Worm (Caenorhabditis elegans) whole organism, young adult: ENCODE results near the gene grl-31.
A peak's percentile ranks its signal among the peaks of the same experiment; 100 is the strongest.

ENCODE experiments used
- C17E4.6 ChIP-seq: fragments of 200-800 bp; sonication (Bioruptor generic); IDR thresholded peaks from 2 replicates; pipeline ENCODE4 v1.3.6; 2022; ENCODE audit warnings: missing genetic modification reagents, missing genetic modification characterization, missing compliant biosample characterization
- F23B12.7 ChIP-seq: sonication (generic microtip); optimal IDR thresholded peaks from 2 replicates; lab custom pipeline; 2017; ENCODE audit warnings: missing genetic modification characterization, mild to moderate bottlenecking, missing compliant biosample characterization, antibody characterized with exemption, moderate library complexity; ENCODE audit not compliant: insufficient read depth
- F39B2.1 ChIP-seq: fragments of 200-800 bp; sonication (Bioruptor generic); IDR thresholded peaks from 2 replicates; pipeline ENCODE4 v1.3.6; 2022; ENCODE audit warnings: missing genetic modification reagents, missing genetic modification characterization, missing compliant biosample characterization
- F57C9.4 ChIP-seq: sonication (generic microtip); optimal IDR thresholded peaks from 2 replicates; lab custom pipeline; 2017; ENCODE audit warnings: mild to moderate bottlenecking, missing genetic modification characterization, missing compliant biosample characterization
- Y53F4B.3 ChIP-seq: fragments of 200-800 bp; sonication (Bioruptor generic); IDR thresholded peaks from 2 replicates; pipeline ENCODE4 v1.3.6; 2022; ENCODE audit warnings: missing genetic modification reagents, missing genetic modification characterization, missing compliant biosample characterization
- cebp-1 ChIP-seq, 2 experiments: fragments of 200-800 bp in 1 of 2; sonication (Bioruptor generic) in 1 of 2; sonication (generic microtip) in 1 of 2; IDR thresholded peaks in 1 of 2; optimal IDR thresholded peaks in 1 of 2; 2 replicates each; pipeline versions ENCODE4 v1.3.6 to Lab custom; 2017 to 2022; ENCODE audit warnings: missing compliant biosample characterization in 2 of 2, missing genetic modification characterization in 2 of 2, mild to moderate bottlenecking in 1 of 2, missing genetic modification reagents in 1 of 2, moderate library complexity in 1 of 2
- cebp-2 ChIP-seq: fragments of 200-800 bp; sonication (Bioruptor generic); IDR thresholded peaks from 2 replicates; pipeline ENCODE4 v1.3.6; 2022; ENCODE audit warnings: missing genetic modification characterization, missing compliant biosample characterization
- ceh-58 ChIP-seq: fragments of 200-800 bp; sonication (Bioruptor generic); IDR thresholded peaks from 2 replicates; pipeline ENCODE4 v1.3.6; 2022; ENCODE audit warnings: missing genetic modification characterization, missing compliant biosample characterization
- dox-1 ChIP-seq: fragments of 200-800 bp; sonication (Bioruptor generic); IDR thresholded peaks from 2 replicates; pipeline ENCODE4 v1.3.6; 2022; ENCODE audit warnings: missing genetic modification reagents, missing genetic modification characterization, missing compliant biosample characterization
- ets-4 ChIP-seq: fragments of 200-800 bp; sonication (Bioruptor generic); optimal IDR thresholded peaks from 2 replicates; lab custom pipeline; 2018; ENCODE audit warnings: mild to moderate bottlenecking, missing genetic modification characterization, missing compliant biosample characterization
- fkh-3 ChIP-seq: sonication (generic microtip); optimal IDR thresholded peaks from 2 replicates; lab custom pipeline; 2016; ENCODE audit warnings: mild to moderate bottlenecking, missing genetic modification characterization, missing compliant biosample characterization
- hsf-1 ChIP-seq: fragments of 200-800 bp; sonication (Bioruptor generic); IDR thresholded peaks from 2 replicates; pipeline ENCODE4 v1.3.6; 2022; ENCODE audit warnings: missing genetic modification reagents, missing genetic modification characterization, missing compliant biosample characterization
- let-607 ChIP-seq, 2 experiments: fragments of 200-800 bp in 1 of 2; sonication (Bioruptor generic) in 1 of 2; sonication (generic microtip) in 1 of 2; optimal IDR thresholded peaks; 2 replicates each; lab custom pipeline; 2016 to 2018; ENCODE audit warnings: mild to moderate bottlenecking in 2 of 2, missing compliant biosample characterization in 2 of 2, missing genetic modification characterization in 2 of 2, moderate library complexity in 2 of 2, missing genotype in 1 of 2
- lin-54 ChIP-seq: fragments of 200-800 bp; sonication (Bioruptor generic); optimal IDR thresholded peaks from 2 replicates; lab custom pipeline; 2018; ENCODE audit warnings: mild to moderate bottlenecking, missing genetic modification characterization, missing compliant biosample characterization
- lsy-27 ChIP-seq: sonication (generic microtip); optimal IDR thresholded peaks from 2 replicates; lab custom pipeline; 2017; ENCODE audit warnings: missing genetic modification characterization, mild to moderate bottlenecking, missing compliant biosample characterization, antibody characterized with exemption, missing genotype, borderline replicate concordance; ENCODE audit not compliant: insufficient read depth
- madf-3 ChIP-seq: fragments of 200-800 bp; sonication (Bioruptor generic); IDR thresholded peaks from 2 replicates; pipeline ENCODE4 v1.3.6; 2022; ENCODE audit warnings: missing genetic modification reagents, missing genetic modification characterization, missing compliant biosample characterization
- madf-6 ChIP-seq: fragments of 200-800 bp; sonication (Bioruptor generic); IDR thresholded peaks from 2 replicates; pipeline ENCODE4 v1.3.6; 2022; ENCODE audit warnings: missing genetic modification reagents, missing genetic modification characterization, missing compliant biosample characterization
- nfyb-1 ChIP-seq: fragments of 200-800 bp; sonication (Bioruptor generic); IDR thresholded peaks from 2 replicates; pipeline ENCODE4 v1.3.6; 2022; ENCODE audit warnings: missing genetic modification reagents, missing genetic modification characterization, missing compliant biosample characterization
- nhr-120 ChIP-seq: fragments of 200-800 bp; sonication (Bioruptor generic); IDR thresholded peaks from 2 replicates; pipeline ENCODE4 v1.3.6; 2022; ENCODE audit warnings: missing genetic modification characterization, missing compliant biosample characterization
- nhr-27 ChIP-seq: fragments of 200-800 bp; sonication (Bioruptor generic); optimal IDR thresholded peaks from 2 replicates; lab custom pipeline; 2018; ENCODE audit warnings: mild to moderate bottlenecking, missing genetic modification characterization, moderate library complexity, missing compliant biosample characterization
- pha-4 ChIP-seq: fragments of 150-350 bp; sonication (generic microtip); optimal IDR thresholded peaks from 2 replicates; lab custom pipeline; 2014; ENCODE audit warnings: missing biosample characterization, missing genetic modification reagents, missing genetic modification characterization
- rpc-1 ChIP-seq, 2 experiments: fragments of 150-350 bp in 1 of 2; sonication (generic microtip) in 1 of 2; optimal IDR thresholded peaks; 2 replicates each; lab custom pipeline; 2014 to 2018; ENCODE audit warnings: missing biosample characterization in 1 of 2, missing genetic modification characterization in 1 of 2, missing genetic modification reagents in 1 of 2, missing genotype in 1 of 2
- snpc-1.3 ChIP-seq: sonication (generic microtip); optimal IDR thresholded peaks from 2 replicates; lab custom pipeline; 2017; ENCODE audit warnings: missing genetic modification characterization, mild to moderate bottlenecking, missing compliant biosample characterization, antibody characterized with exemption, moderate library complexity, missing genotype, missing genetic modification reagents; ENCODE audit not compliant: insufficient read depth
- somi-1 ChIP-seq: fragments of 200-800 bp; sonication (Bioruptor generic); optimal IDR thresholded peaks from 2 replicates; lab custom pipeline; 2018; ENCODE audit warnings: mild to moderate bottlenecking, missing genetic modification characterization, missing compliant biosample characterization
- sptf-2 ChIP-seq: fragments of 200-800 bp; sonication (Bioruptor generic); optimal IDR thresholded peaks from 2 replicates; lab custom pipeline; 2018; ENCODE audit warnings: mild to moderate bottlenecking, missing genetic modification characterization, missing compliant biosample characterization
- xnd-1 ChIP-seq: sonication (generic microtip); optimal IDR thresholded peaks from 2 replicates; lab custom pipeline; 2016; ENCODE audit warnings: missing genotype, missing genetic modification reagents, missing genetic modification characterization, missing compliant biosample characterization
- zfh-2 ChIP-seq: fragments of 200-800 bp; sonication (Bioruptor generic); conservative IDR thresholded peaks from 2 replicates; pipeline ENCODE4 v1.3.6; 2022; ENCODE audit warnings: missing genetic modification reagents, missing genetic modification characterization, missing compliant biosample characterization
- zim-3 ChIP-seq: sonication (generic microtip); optimal IDR thresholded peaks from 2 replicates; lab custom pipeline; 2017; ENCODE audit warnings: mild to moderate bottlenecking, missing genetic modification characterization, moderate library complexity, missing compliant biosample characterization
- ztf-18 ChIP-seq: sonication (generic microtip); optimal IDR thresholded peaks from 2 replicates; lab custom pipeline; 2016; ENCODE audit warnings: missing genotype, mild to moderate bottlenecking, missing genetic modification characterization, missing compliant biosample characterization

Gene grl-31

DNA sequence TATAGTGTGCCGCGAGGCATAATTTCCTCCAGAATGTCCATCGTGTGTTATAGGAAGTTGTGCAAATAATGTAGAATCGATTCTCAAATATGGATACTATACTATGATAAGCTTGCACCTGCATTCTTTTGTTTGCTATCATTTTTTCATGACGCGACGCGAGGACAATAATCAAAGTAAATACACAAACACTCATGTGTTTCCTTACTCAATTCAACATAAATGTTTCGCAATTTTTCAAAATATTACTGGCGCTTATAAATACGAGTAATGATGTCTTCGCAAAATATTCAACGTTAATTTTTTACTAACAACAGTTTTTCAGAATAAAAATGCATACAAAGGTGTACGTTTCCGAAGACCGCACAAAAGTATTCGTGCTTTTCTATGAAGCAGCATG is 34.3 kb downstream of the grl-31 start, which contains the start of gene irg-1:
irg-1 (plus strand) TSS at position 326 of the 400 bp plus-strand sequence.
- no peak for TF ChIP-seq nhr-120
- no peak for TF ChIP-seq madf-3 (GFP tag; lab: Robert Waterston, UW)
- peak; percentile 25; the same call in 1 of the 2 replicates for TF ChIP-seq cebp-1 (GFP tag; IDR thresholded peaks at IDR 0.05; lab: Robert Waterston, UW)
- no peak for TF ChIP-seq cebp-1 (tag; optimal IDR thresholded peaks at IDR 0.05; lab: Kevin White, UChicago)

DNA sequence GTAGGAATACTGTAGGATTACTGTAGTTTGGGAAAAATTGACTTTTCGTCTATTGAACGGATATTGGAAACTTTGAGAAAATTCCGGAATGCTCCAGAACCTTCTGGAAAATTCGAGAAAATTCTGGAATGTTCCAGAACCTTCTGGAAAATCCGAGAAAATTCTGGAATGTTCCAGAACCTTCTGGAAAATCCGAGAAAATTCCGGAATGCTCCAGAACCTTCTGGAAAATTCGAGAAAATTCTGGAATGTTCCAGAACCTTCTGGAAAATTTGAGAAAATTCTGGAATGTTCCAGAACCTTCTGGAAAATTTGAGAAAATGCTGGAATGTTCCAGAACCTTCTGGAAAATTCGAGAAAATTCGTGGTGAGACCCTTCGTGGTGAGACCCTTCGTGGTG is 37.2 kb downstream of the grl-31 start:
- TF ChIP-seq nfyb-1 (GFP tag; lab: Robert Waterston, UW) = peak; percentile 43; the same call in 1 of the 2 replicates
- peak; percentile 75 for TF ChIP-seq dox-1 (GFP tag; lab: Robert Waterston, UW)
- peak; percentile 41; the same call in 1 of the 2 replicates for TF ChIP-seq madf-6 (GFP tag; lab: Robert Waterston, UW)
- TF ChIP-seq hsf-1 (GFP tag; lab: Robert Waterston, UW) = peak; percentile 97
- TF ChIP-seq Y53F4B.3 (GFP tag; lab: Robert Waterston, UW) = peak; percentile 18; the same call in 1 of the 2 replicates
- TF ChIP-seq, all 124 proteins: peak for 5; not testable (repeated sequence) for 119

DNA sequence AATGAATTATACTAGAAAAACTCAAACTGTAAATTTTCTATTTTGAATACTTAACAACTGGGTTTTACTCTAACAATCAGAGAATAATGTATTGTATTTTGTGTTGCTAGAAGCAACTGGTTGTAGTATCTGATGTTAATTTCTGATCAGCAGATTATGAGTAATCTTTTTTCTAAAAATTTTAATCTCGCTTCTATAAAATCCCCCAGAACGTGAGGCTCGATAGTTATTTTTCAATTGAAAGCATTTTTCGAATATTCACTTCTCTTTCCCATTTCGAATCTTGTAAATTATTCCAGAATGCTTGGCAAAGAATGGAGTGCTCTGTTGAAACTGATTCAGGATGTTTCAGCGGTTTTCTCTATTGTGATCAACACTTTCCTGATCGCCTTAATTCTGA is 39.7 kb downstream of the grl-31 start, which contains the start of gene str-227:
str-227 (plus strand) TSS at position 301 of the 400 bp plus-strand sequence.
- TF ChIP-seq C17E4.6 = no peak
- TF ChIP-seq cebp-2 = no peak
- no peak for TF ChIP-seq ztf-18 (tag; lab: Kevin White, UChicago)
- TF ChIP-seq pha-4 (tag; lab: Kevin White, UChicago) = no peak
- no peak for TF ChIP-seq let-607 (tag; optimal IDR thresholded peaks at IDR 0.05; lab: Kevin White, UChicago)
- no peak for TF ChIP-seq snpc-1.3 (tag; lab: Kevin White, UChicago)
- TF ChIP-seq fkh-3 (tag; lab: Kevin White, UChicago) = no peak
- no peak for TF ChIP-seq F57C9.4 (tag; lab: Kevin White, UChicago)

- TF ChIP-seq somi-1 (no peak), zfh-2 (GFP tag; lab: Robert Waterston, UW) (no peak), ets-4 (GFP tag; lab: Kevin White, UChicago) (no peak), xnd-1 (tag; lab: Kevin White, UChicago) (no peak), snpc-1.3 (tag; lab: Kevin White, UChicago) (no peak), ceh-58 (GFP tag; lab: Robert Waterston, UW) (no peak), zim-3 (no peak), pha-4 (tag; lab: Kevin White, UChicago) (no peak), sptf-2 (GFP tag; lab: Kevin White, UChicago) (no peak), cebp-2 (no peak), lsy-27 (tag; lab: Kevin White, UChicago) (no peak), lin-54 (GFP tag; lab: Kevin White, UChicago) (no peak), nfyb-1 (GFP tag; lab: Robert Waterston, UW) (no peak), cebp-1 (GFP tag; IDR thresholded peaks at IDR 0.05; lab: Robert Waterston, UW) (no peak), cebp-1 (tag; optimal IDR thresholded peaks at IDR 0.05; lab: Kevin White, UChicago) (no peak), F23B12.7 (tag; lab: Kevin White, UChicago) (no peak), F39B2.1 (GFP tag; lab: Robert Waterston, UW) (no peak), rpc-1 (optimal IDR thresholded peaks at IDR 0.05; lab: Kevin White, UChicago) (no peak), rpc-1 (tag; optimal IDR thresholded peaks at IDR 0.05; lab: Kevin White, UChicago) (no peak), nhr-27 (no peak)
Measured at ce11 chrV:3512381-3512780, 45.2 kb downstream of the grl-31 start, which contains the start of gene str-226. TSS of gene str-226 (plus strand) at chrV:3512681.
